Worm (Caenorhabditis elegans): ENCODE data around the gene blos-1.
A peak's percentile ranks its signal among the peaks of the same experiment; 100 is the strongest.

Gene blos-1

DNA sequence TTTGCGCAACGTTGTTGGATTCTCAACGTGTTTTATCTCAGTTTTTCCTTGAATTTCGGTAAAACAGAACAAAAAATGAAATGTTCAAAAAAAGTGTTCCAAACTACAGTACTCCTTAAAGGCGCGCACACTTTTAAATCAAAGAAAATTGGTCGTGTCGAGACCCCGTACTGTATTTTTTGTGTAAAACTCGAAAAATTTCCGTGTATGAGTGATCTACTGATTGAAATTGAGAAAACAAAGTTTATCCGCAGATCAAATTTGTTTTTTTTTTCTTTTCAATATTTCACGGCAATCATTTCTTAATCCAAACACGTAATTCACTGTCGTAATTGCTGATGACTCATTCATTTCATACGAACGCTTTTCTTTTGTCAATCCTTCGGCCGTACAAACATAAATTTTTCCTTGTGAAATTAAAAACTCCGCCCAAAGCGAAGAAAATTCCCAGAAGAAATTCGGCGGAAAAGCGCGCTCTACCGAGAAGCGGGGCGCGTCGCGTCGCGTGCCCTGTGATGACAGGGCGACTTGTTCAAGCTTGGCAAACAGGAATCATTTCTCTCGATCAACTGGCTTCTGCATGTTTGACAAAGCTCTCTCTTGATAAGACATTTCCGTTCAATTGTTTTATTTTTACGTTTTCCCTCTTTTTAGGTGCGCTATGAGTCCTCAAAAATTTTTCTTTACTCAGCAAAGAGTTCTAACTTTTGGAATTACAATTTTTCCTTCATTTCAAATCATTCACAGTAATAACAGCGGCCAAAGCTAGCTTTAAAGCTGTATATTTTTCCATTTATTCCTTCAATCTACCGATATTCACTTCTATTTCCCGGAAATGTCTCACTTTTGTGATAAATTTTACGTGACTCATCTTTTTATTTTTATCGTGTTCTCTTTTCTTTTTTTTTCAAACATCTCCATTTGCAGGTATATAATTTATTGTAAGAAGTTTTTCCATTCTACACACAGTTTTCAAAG is 8.6 kb downstream of the blos-1 start, which contains the start of gene chc-1 (continued):
- TF ChIP-seq egl-18 (GFP tag; IDR thresholded peaks at IDR 0.05) (no peak), nhr-90 (tag; optimal IDR thresholded peaks at IDR 0.05) (no peak), ztf-26 (tag; optimal IDR thresholded peaks at IDR 0.05) (no peak), C17E4.6 (GFP tag; IDR thresholded peaks at IDR 0.05) (no peak), zfh-2 (GFP tag; conservative IDR thresholded peaks at IDR 0.05) (no peak), lin-54 (GFP tag; optimal IDR thresholded peaks at IDR 0.05) (no peak), xnd-1 (tag; optimal IDR thresholded peaks at IDR 0.05) (peak; percentile 47), gei-17 (GFP tag; optimal IDR thresholded peaks at IDR 0.05) (no peak), repo-1 (tag; optimal IDR thresholded peaks at IDR 0.05) (no peak), tbx-9 (tag; optimal IDR thresholded peaks at IDR 0.05; ENCODE audit: borderline replicate concordance) (no peak), lsy-27 (tag; optimal IDR thresholded peaks at IDR 0.05; ENCODE audit: borderline replicate concordance, insufficient read depth) (no peak), K12H6.12 (tag; optimal IDR thresholded peaks at IDR 0.05) (no peak), T07F8.4 (tag; optimal IDR thresholded peaks at IDR 0.05) (no peak), mxl-1 (tag; optimal IDR thresholded peaks at IDR 0.05) (no peak), him-1 (tag; optimal IDR thresholded peaks at IDR 0.05) (no peak), B0336.3 (GFP tag; IDR thresholded peaks at IDR 0.05) (no peak), ceh-79 (tag; optimal IDR thresholded peaks at IDR 0.05) (no peak), efl-1 (GFP tag; optimal IDR thresholded peaks at IDR 0.05) (peak; percentile 78), egrh-3 (GFP tag; IDR thresholded peaks at IDR 0.05) (no peak), ceh-27 (GFP tag; optimal IDR thresholded peaks at IDR 0.05) (no peak), unc-62 (GFP tag; optimal IDR thresholded peaks at IDR 0.05) (no peak), sdz-38 (tag; optimal IDR thresholded peaks at IDR 0.05) (no peak), F57C9.4 (tag; optimal IDR thresholded peaks at IDR 0.05) (no peak), tbp1 (GFP tag; optimal IDR thresholded peaks at IDR 0.05) (no peak), F37B4.10 (GFP tag; IDR thresholded peaks at IDR 0.05) (no peak), pha-4 (tag; optimal IDR thresholded peaks at IDR 0.05) (no peak), ZK185.1 (tag; optimal IDR thresholded peaks at IDR 0.05; ENCODE audit: poor library complexity, severe bottlenecking) (no peak), snpc-1.3 (tag; optimal IDR thresholded peaks at IDR 0.05; ENCODE audit: insufficient read depth) (no peak), die-1 (tag; optimal IDR thresholded peaks at IDR 0.05) (no peak), hlh-12 (tag; optimal IDR thresholded peaks at IDR 0.05) (no peak), F23B12.7 (tag; optimal IDR thresholded peaks at IDR 0.05; ENCODE audit: insufficient read depth) (no peak), unc-130 (GFP tag; optimal IDR thresholded peaks at IDR 0.05) (no peak), nfya-2 (GFP tag; IDR thresholded peaks at IDR 0.05) (no peak), attf-6 (GFP tag; IDR thresholded peaks at IDR 0.05) (no peak), snpc-1.1 (tag; optimal IDR thresholded peaks at IDR 0.05; ENCODE audit: insufficient read depth) (no peak), pbrm-1 (GFP tag; IDR thresholded peaks at IDR 0.05) (no peak), lin-35 (GFP tag; optimal IDR thresholded peaks at IDR 0.05) (no peak), dox-1 (GFP tag; IDR thresholded peaks at IDR 0.05) (peak; percentile 46; the same call in 1 of the 2 replicates), F57A8.1 (GFP tag; optimal IDR thresholded peaks at IDR 0.05) (no peak), nhr-120 (GFP tag; IDR thresholded peaks at IDR 0.05) (no peak), nhr-27 (tag; optimal IDR thresholded peaks at IDR 0.05) (no peak), fkh-3 (tag; optimal IDR thresholded peaks at IDR 0.05) (no peak), zim-3 (tag; optimal IDR thresholded peaks at IDR 0.05) (no peak)

Measured in whole organism, young adult.